Worm (Caenorhabditis elegans) whole organism, L2 larva: ENCODE data around the gene C15H9.2.

Source experiments
- C34F6.9 ChIP-seq: fragments of 150-350 bp; optimal IDR thresholded peaks from 2 replicates; lab custom pipeline; 2014; ENCODE audit warnings: missing biosample characterization, missing genetic modification characterization
- F13H6.1 ChIP-seq: sonication (generic microtip); optimal IDR thresholded peaks from 2 replicates; lab custom pipeline; 2016; ENCODE audit warnings: missing genetic modification characterization, missing compliant biosample characterization
- R02D3.7 ChIP-seq: fragments of 150-350 bp; optimal IDR thresholded peaks from 2 replicates; lab custom pipeline; 2014; ENCODE audit warnings: missing biosample characterization, missing genetic modification characterization
- Y55F3AM.14 ChIP-seq: fragments of 200-800 bp; sonication (Bioruptor generic); optimal IDR thresholded peaks from 2 replicates; lab custom pipeline; 2018; ENCODE audit warnings: mild to moderate bottlenecking, missing genetic modification characterization, missing compliant biosample characterization
- ZK546.5 ChIP-seq: sonication (generic microtip); optimal IDR thresholded peaks from 2 replicates; lab custom pipeline; 2017; ENCODE audit warnings: missing biosample characterization, missing genetic modification characterization
- alr-1 ChIP-seq: fragments of 150-350 bp; optimal IDR thresholded peaks from 2 replicates; lab custom pipeline; 2014; ENCODE audit warnings: missing biosample characterization, missing genetic modification characterization
- aly-2 ChIP-seq: fragments of 150-350 bp; optimal IDR thresholded peaks from 2 replicates; lab custom pipeline; 2014; ENCODE audit warnings: missing biosample characterization, missing genetic modification characterization
- ama-1 ChIP-seq: fragments of 150-350 bp; optimal IDR thresholded peaks from 2 replicates; lab custom pipeline; 2018; ENCODE audit warnings: inconsistent platforms
- blmp-1 ChIP-seq: sonication (generic microtip); optimal IDR thresholded peaks from 2 replicates; lab custom pipeline; 2017; ENCODE audit warnings: missing genetic modification characterization, mild to moderate bottlenecking, missing compliant biosample characterization, antibody characterized with exemption, moderate library complexity; ENCODE audit not compliant: insufficient read depth
- ceh-16 ChIP-seq: fragments of 150-350 bp; optimal IDR thresholded peaks from 2 replicates; lab custom pipeline; 2014; ENCODE audit warnings: missing biosample characterization, missing genetic modification characterization
- ceh-82 ChIP-seq: fragments of 150-350 bp; optimal IDR thresholded peaks from 2 replicates; lab custom pipeline; 2014; ENCODE audit warnings: missing biosample characterization, missing genetic modification characterization
- crh-2 ChIP-seq: sonication (generic microtip); optimal IDR thresholded peaks from 2 replicates; lab custom pipeline; 2017; ENCODE audit warnings: missing biosample characterization, missing genetic modification characterization
- dmd-4 ChIP-seq: sonication (generic microtip); optimal IDR thresholded peaks from 2 replicates; lab custom pipeline; 2017; ENCODE audit warnings: missing biosample characterization, missing genetic modification characterization
- egl-27 ChIP-seq: sonication (generic microtip); optimal IDR thresholded peaks from 3 replicates; lab custom pipeline; 2017; ENCODE audit warnings: missing biosample characterization, missing genetic modification reagents, missing genetic modification characterization
- elt-1 ChIP-seq: fragments of 150-350 bp; optimal IDR thresholded peaks from 2 replicates; lab custom pipeline; 2014; ENCODE audit warnings: missing biosample characterization, missing genetic modification characterization
- elt-3 ChIP-seq: sonication (generic microtip); optimal IDR thresholded peaks from 2 replicates; lab custom pipeline; 2017; ENCODE audit warnings: missing biosample characterization, missing genetic modification characterization
- fos-1 ChIP-seq: fragments of 150-350 bp; optimal IDR thresholded peaks from 2 replicates; lab custom pipeline; 2014; ENCODE audit warnings: missing biosample characterization, missing genetic modification characterization
- gmeb-1 ChIP-seq: fragments of 150-350 bp; optimal IDR thresholded peaks from 2 replicates; lab custom pipeline; 2014; ENCODE audit warnings: missing biosample characterization, missing genetic modification characterization
- lin-11 ChIP-seq: fragments of 150-350 bp; sonication (generic microtip); optimal IDR thresholded peaks from 2 replicates; lab custom pipeline; 2014; ENCODE audit warnings: missing biosample characterization, missing genetic modification characterization, inconsistent platforms, mixed read lengths
- lin-13 ChIP-seq: fragments of 150-350 bp; optimal IDR thresholded peaks from 2 replicates; lab custom pipeline; 2014; ENCODE audit warnings: missing biosample characterization, missing genetic modification reagents, missing genetic modification characterization
- lin-39 ChIP-seq: fragments of 150-350 bp; optimal IDR thresholded peaks from 2 replicates; lab custom pipeline; 2014; ENCODE audit warnings: missing biosample characterization, missing genetic modification reagents, missing genetic modification characterization
- lsy-2 ChIP-seq, 2 experiments: fragments of 150-350 bp in 1 of 2; sonication (generic microtip) in 1 of 2; optimal IDR thresholded peaks; 2 replicates each; lab custom pipeline; 2014 to 2017; ENCODE audit warnings: missing biosample characterization in 2 of 2, missing genetic modification characterization in 2 of 2
- mab-5 ChIP-seq: fragments of 150-350 bp; optimal IDR thresholded peaks from 2 replicates; lab custom pipeline; 2014; ENCODE audit warnings: missing biosample characterization, missing genetic modification characterization
- mbf-1 ChIP-seq: sonication (generic microtip); optimal IDR thresholded peaks from 2 replicates; lab custom pipeline; 2017; ENCODE audit warnings: missing biosample characterization, missing genetic modification characterization
- mdl-1 ChIP-seq, 2 experiments: fragments of 150-350 bp in 1 of 2; sonication (generic microtip) in 1 of 2; optimal IDR thresholded peaks; 2 replicates each; lab custom pipeline; 2017; ENCODE audit warnings: missing biosample characterization in 2 of 2, missing genetic modification characterization in 2 of 2
- nhr-10 ChIP-seq: sonication (generic microtip); optimal IDR thresholded peaks from 2 replicates; lab custom pipeline; 2017; ENCODE audit warnings: missing biosample characterization, missing genetic modification characterization
- nhr-11 ChIP-seq: fragments of 150-350 bp; optimal IDR thresholded peaks from 2 replicates; lab custom pipeline; 2014; ENCODE audit warnings: missing biosample characterization, missing genetic modification characterization
- nhr-12 ChIP-seq: fragments of 150-350 bp; optimal IDR thresholded peaks from 2 replicates; lab custom pipeline; 2014; ENCODE audit warnings: missing biosample characterization, missing genetic modification characterization
- nhr-129 ChIP-seq: fragments of 150-350 bp; optimal IDR thresholded peaks from 2 replicates; lab custom pipeline; 2014; ENCODE audit warnings: missing biosample characterization, missing genetic modification characterization
- nhr-21 ChIP-seq: fragments of 150-350 bp; optimal IDR thresholded peaks from 2 replicates; lab custom pipeline; 2014; ENCODE audit warnings: missing biosample characterization, missing genetic modification characterization
- nhr-23 ChIP-seq: fragments of 150-350 bp; optimal IDR thresholded peaks from 2 replicates; lab custom pipeline; 2014; ENCODE audit warnings: missing biosample characterization, missing genetic modification reagents, missing genetic modification characterization
- nhr-237 ChIP-seq: fragments of 150-350 bp; optimal IDR thresholded peaks from 2 replicates; lab custom pipeline; 2014; ENCODE audit warnings: missing biosample characterization, missing genetic modification characterization
- nhr-25 ChIP-seq: fragments of 150-350 bp; sonication (generic microtip); optimal IDR thresholded peaks from 3 replicates; lab custom pipeline; 2014; ENCODE audit warnings: missing biosample characterization, missing genetic modification characterization
- nhr-6 ChIP-seq: fragments of 150-350 bp; optimal IDR thresholded peaks from 2 replicates; lab custom pipeline; 2014; ENCODE audit warnings: missing biosample characterization, missing genetic modification characterization
- nhr-77 ChIP-seq: fragments of 150-350 bp; optimal IDR thresholded peaks from 2 replicates; lab custom pipeline; 2014; ENCODE audit warnings: missing biosample characterization, missing genetic modification characterization
- peb-1 ChIP-seq: fragments of 150-350 bp; optimal IDR thresholded peaks from 2 replicates; lab custom pipeline; 2014; ENCODE audit warnings: missing biosample characterization, missing genetic modification characterization
- sem-4 ChIP-seq: fragments of 150-350 bp; optimal IDR thresholded peaks from 2 replicates; lab custom pipeline; 2014; ENCODE audit warnings: missing biosample characterization, missing genetic modification reagents, missing genetic modification characterization
- skn-1 ChIP-seq: sonication (generic microtip); optimal IDR thresholded peaks from 2 replicates; lab custom pipeline; 2017; ENCODE audit warnings: missing biosample characterization, missing genetic modification characterization
- sma-3 ChIP-seq: sonication (generic microtip); optimal IDR thresholded peaks from 2 replicates; lab custom pipeline; 2016; ENCODE audit warnings: missing genetic modification reagents, missing genetic modification characterization, missing compliant biosample characterization
- sma-9 ChIP-seq, 2 experiments: fragments of 150-350 bp in 1 of 2; sonication (generic microtip) in 1 of 2; optimal IDR thresholded peaks; 2 replicates each; lab custom pipeline; 2014 to 2016; ENCODE audit warnings: missing genetic modification characterization in 2 of 2, mild to moderate bottlenecking in 1 of 2, missing biosample characterization in 1 of 2, missing compliant biosample characterization in 1 of 2, missing genetic modification reagents in 1 of 2, moderate library complexity in 1 of 2
- snpc-4 ChIP-seq: fragments of 150-350 bp; optimal IDR thresholded peaks from 2 replicates; lab custom pipeline; 2014; ENCODE audit warnings: missing biosample characterization, missing genetic modification characterization
- unc-39 ChIP-seq: fragments of 150-350 bp; optimal IDR thresholded peaks from 2 replicates; lab custom pipeline; 2014; ENCODE audit warnings: missing biosample characterization, missing genetic modification characterization
- unc-55 ChIP-seq: fragments of 150-350 bp; sonication (generic microtip); optimal IDR thresholded peaks from 3 replicates; lab custom pipeline; 2014; ENCODE audit warnings: missing biosample characterization, missing genetic modification reagents, missing genetic modification characterization
- unc-62 ChIP-seq: fragments of 150-350 bp; optimal IDR thresholded peaks from 2 replicates; lab custom pipeline; 2014; ENCODE audit warnings: missing biosample characterization, missing genetic modification reagents, missing genetic modification characterization
- zag-1 ChIP-seq: fragments of 150-350 bp; optimal IDR thresholded peaks from 2 replicates; lab custom pipeline; 2014; ENCODE audit warnings: missing biosample characterization, missing genetic modification characterization
- ztf-1 ChIP-seq: fragments of 200-800 bp; sonication (Bioruptor generic); conservative IDR thresholded peaks from 2 replicates; pipeline ENCODE4 v1.3.6; 2022; ENCODE audit warnings: missing genetic modification characterization, missing compliant biosample characterization
- ztf-11 ChIP-seq: sonication (generic microtip); optimal IDR thresholded peaks from 2 replicates; lab custom pipeline; 2017; ENCODE audit warnings: missing biosample characterization, missing genetic modification characterization
- ztf-4 ChIP-seq: fragments of 150-350 bp; optimal IDR thresholded peaks from 2 replicates; lab custom pipeline; 2014; ENCODE audit warnings: missing biosample characterization, missing genetic modification characterization

C15H9.2 gene

DNA sequence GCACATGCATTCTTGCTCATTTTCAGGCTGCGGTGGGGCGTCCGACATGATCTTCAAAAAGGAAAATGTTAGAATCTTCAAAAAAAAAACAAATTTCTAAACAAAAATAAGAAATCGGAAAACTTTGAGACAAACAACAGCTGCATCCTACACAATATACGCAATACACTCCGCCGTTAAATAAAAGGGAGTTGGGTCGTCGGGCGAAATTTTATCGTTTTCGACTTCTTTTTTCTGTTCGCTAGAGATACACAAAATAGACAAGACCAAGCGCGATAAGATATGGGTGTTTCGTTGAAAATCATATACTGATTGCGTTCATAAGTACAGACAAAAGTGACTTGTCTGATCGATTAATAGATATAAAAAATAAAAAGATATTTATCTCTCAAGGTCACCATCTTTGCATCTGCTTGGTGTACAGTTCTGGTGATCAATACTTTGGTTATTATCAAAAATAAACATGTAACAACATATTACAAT is 9.0 kb upstream of the C15H9.2 start, which contains the start of gene kynu-1:
Gene kynu-1, minus strand, starts transcription at position 51 of the 483 bp plus-strand sequence.
- TF ChIP-seq ZK546.5 (tag; lab: Kevin White, UChicago) (no peak), lin-13 (GFP tag; lab: Kevin White, UChicago) (no peak), F13H6.1 (tag; lab: Kevin White, UChicago) (no peak), zag-1 (tag; lab: Kevin White, UChicago) (no peak), Y55F3AM.14 (GFP tag; lab: Kevin White, UChicago) (no peak), elt-3 (tag; lab: Kevin White, UChicago) (no peak), ztf-4 (no peak), nhr-77 (tag; lab: Kevin White, UChicago) (no peak), mdl-1 (tag; optimal IDR thresholded peaks at IDR 0.05; lab: Kevin White, UChicago) (no peak), lin-39 (tag; lab: Kevin White, UChicago) (no peak), nhr-11 (tag; lab: Kevin White, UChicago) (no peak), unc-55 (no peak), gmeb-1 (tag; lab: Kevin White, UChicago) (peak; percentile 0), nhr-12 (no peak), ama-1 (no peak), R02D3.7 (tag; lab: Kevin White, UChicago) (no peak), nhr-21 (tag; lab: Kevin White, UChicago) (peak; percentile 27), nhr-129 (tag; lab: Kevin White, UChicago) (no peak), nhr-6 (tag; lab: Kevin White, UChicago) (no peak), alr-1 (no peak), fos-1 (peak; percentile 54), mbf-1 (tag; lab: Kevin White, UChicago) (no peak), lsy-2 (tag; optimal IDR thresholded peaks at IDR 0.05; lab: Kevin White, UChicago) (no peak), nhr-237 (no peak), blmp-1 (tag; lab: Kevin White, UChicago) (peak; percentile 42), nhr-25 (peak; percentile 31), unc-62 (GFP tag; lab: Kevin White, UChicago) (no peak), elt-1 (tag; lab: Kevin White, UChicago) (no peak), sma-3 (GFP tag; lab: Kevin White, UChicago) (peak; percentile 26), ceh-82 (tag; lab: Kevin White, UChicago) (no peak), lin-11 (no peak), dmd-4 (no peak), sem-4 (tag; lab: Kevin White, UChicago) (no peak), aly-2 (tag; lab: Kevin White, UChicago) (no peak), ztf-11 (tag; lab: Kevin White, UChicago) (no peak), skn-1 (tag; lab: Kevin White, UChicago) (no peak), mab-5 (tag; lab: Kevin White, UChicago) (no peak), ceh-16 (no peak), snpc-4 (tag; lab: Kevin White, UChicago) (no peak), crh-2 (tag; lab: Kevin White, UChicago) (no peak), peb-1 (tag; lab: Kevin White, UChicago) (no peak), nhr-10 (tag; lab: Kevin White, UChicago) (no peak), C34F6.9 (tag; lab: Kevin White, UChicago) (no peak), sma-9 (GFP tag; optimal IDR thresholded peaks at IDR 0.05; lab: Kevin White, UChicago) (peak; percentile 56), sma-9 (tag; optimal IDR thresholded peaks at IDR 0.05; lab: Kevin White, UChicago) (no peak), egl-27 (tag; lab: Kevin White, UChicago) (peak; percentile 8), unc-39 (tag; lab: Kevin White, UChicago) (no peak), ztf-1 (GFP tag; lab: Robert Waterston, UW) (no peak), nhr-23 (tag; lab: Kevin White, UChicago) (no peak)
